Fruit fly (Drosophila melanogaster): ENCODE results near the gene CG45486.
"Not testable (repeated sequence)": the region's sequence is repeated elsewhere in the genome, so short reads cannot be mapped to it uniquely, and the experiment has no call there.

The CG45486 gene

DNA sequence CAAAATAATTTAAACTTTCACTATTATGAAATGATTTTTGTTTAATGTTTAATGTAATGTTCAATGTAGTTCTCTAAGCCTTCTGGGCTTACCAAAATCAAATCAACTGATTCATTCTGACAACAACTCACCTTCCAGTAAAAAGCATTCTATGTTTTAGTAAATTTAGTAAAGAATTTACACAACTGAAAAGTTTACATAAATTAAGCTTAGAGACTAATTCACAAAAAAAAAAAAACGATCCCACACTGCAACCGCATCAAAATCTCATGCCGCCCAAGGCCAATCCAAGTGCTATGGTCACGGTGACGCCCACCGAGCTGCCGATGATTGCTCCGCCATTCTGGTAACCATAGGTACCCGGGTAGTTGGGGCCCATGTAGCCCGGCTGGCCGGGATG, 5.3 kb upstream of the CG45486 start, which contains the start of gene CG45487:
CG45487 (minus strand) TSS at position 101 of the 400 bp plus-strand sequence.
- TF ChIP-seq CG15710 (tag; optimal IDR thresholded peaks at IDR 0.05); CG12605 (GFP tag; IDR thresholded peaks at IDR 0.05); fd96Ca (GFP tag; IDR thresholded peaks at IDR 0.05): not testable (repeated sequence)

DNA sequence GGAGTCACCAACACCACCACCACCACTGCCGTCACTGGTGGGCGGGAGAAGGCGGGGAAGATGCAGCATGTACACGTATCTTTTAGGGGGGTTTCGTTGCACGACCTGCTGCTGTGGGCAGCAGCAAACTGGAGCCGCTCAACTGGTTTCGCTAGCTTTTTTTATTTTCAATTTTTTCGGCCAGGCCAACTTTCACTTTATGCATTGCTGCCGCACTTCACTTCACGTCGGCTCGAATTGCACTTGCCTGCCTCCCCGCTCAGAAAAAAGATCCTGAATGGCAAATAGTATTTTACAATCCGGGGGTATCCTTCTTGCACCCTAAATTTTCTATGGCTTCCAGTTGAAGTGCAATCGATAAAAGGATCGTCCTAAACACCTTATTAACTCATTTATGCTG, 9.9 kb downstream of the CG45486 start:
- no peak for TF ChIP-seq CG32121 (GFP tag; IDR thresholded peaks at IDR 0.05)
- no peak for TF ChIP-seq CG14655 (GFP tag; optimal IDR thresholded peaks at IDR 0.05)
- TF ChIP-seq Pif1A (GFP tag; optimal IDR thresholded peaks at IDR 0.05), result no peak
- TF ChIP-seq D1 (tag; optimal IDR thresholded peaks at IDR 0.05), result no peak
- TF ChIP-seq rn (GFP tag; IDR thresholded peaks at IDR 0.05), result no peak
- no peak for TF ChIP-seq CG9948 (tag; optimal IDR thresholded peaks at IDR 0.05)
- TF ChIP-seq CG4496 (GFP tag; IDR thresholded peaks at IDR 0.05), result no peak
- no peak for TF ChIP-seq Ets98B (GFP tag; IDR thresholded peaks at IDR 0.05)
- TF ChIP-seq CG17806 (tag; optimal IDR thresholded peaks at IDR 0.05), result no peak
- TF ChIP-seq CG12605 (GFP tag; IDR thresholded peaks at IDR 0.05), result no peak
- TF ChIP-seq EcR (GFP tag; optimal IDR thresholded peaks at IDR 0.05), result no peak

DNA sequence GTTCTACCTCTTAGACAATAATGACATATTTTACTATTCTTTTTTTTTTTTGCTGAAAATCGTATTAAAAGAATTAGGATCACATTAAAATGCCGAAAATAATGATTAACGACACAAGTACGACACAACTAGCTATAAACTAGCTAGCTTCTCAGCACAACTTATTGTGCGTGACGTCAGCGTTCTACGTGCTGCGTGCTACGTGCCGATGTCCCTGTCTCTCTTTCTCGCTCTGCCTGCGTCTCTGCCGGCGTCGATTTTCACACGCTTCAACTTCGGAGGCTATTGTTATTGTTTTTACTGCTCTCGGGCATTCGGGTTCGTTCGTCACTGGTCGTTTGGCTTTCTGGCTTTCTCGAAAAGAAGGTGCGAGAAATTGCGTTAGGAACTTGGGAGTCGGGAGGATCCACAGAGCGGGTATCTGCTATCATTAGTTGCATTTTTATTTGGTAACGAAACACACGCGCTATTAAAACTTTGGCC, 11.9 kb downstream of the CG45486 start:
- TF ChIP-seq CG34367 (tag; optimal IDR thresholded peaks at IDR 0.05) (no peak), EcR (GFP tag; optimal IDR thresholded peaks at IDR 0.05) (peak; percentile 2)

DNA sequence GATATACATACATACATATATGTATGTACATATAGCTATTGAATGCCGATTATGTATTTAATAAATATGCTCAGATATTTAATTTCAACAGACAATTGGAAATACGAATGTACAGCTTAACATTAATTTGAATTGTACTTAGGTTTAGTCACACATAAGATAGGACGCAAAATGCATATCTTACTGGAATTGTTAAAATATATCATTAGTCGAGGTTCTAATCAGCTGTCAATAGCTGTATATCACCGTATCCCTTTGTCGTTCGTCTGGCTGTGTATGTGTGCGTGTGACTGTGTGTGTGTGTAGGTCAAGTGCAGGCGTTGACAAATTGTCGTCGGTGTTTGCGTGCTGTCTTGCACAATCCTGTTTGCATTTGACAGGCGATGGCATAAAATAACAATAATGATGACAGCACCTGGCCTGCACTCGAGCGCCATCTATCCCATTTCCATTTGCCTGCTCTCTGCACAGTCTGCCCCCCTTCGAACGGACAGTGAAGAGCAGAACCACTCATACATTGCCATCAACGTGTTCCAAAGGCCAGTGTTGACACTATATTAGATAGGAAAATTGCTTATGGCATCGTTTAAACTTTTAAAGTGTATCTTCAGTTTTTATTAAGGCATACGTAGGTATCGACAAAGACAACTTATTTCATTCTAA, 12.5 kb downstream of the CG45486 start:
- TF ChIP-seq CG17806 (tag; optimal IDR thresholded peaks at IDR 0.05) (peak; percentile 30), CG14655 (GFP tag; optimal IDR thresholded peaks at IDR 0.05) (no peak)

- no peak for TF ChIP-seq fd96Ca (GFP tag; IDR thresholded peaks at IDR 0.05)
- TF ChIP-seq CG34367 (tag; optimal IDR thresholded peaks at IDR 0.05), result no peak
- TF ChIP-seq CG32121 (GFP tag; IDR thresholded peaks at IDR 0.05), result no peak
- no peak for TF ChIP-seq CG12605 (GFP tag; IDR thresholded peaks at IDR 0.05)
- TF ChIP-seq CG14655 (GFP tag; optimal IDR thresholded peaks at IDR 0.05), result no peak
- no peak for TF ChIP-seq EcR (GFP tag; optimal IDR thresholded peaks at IDR 0.05)
- no peak for TF ChIP-seq CG10348 (GFP tag; IDR thresholded peaks at IDR 0.05)
- TF ChIP-seq rn (GFP tag; IDR thresholded peaks at IDR 0.05), result no peak
- TF ChIP-seq CG8159 (tag; optimal IDR thresholded peaks at IDR 0.05), result no peak
Observed at dm6 chrX:19892070-19892469, 17.8 kb downstream of the CG45486 start.

DNA sequence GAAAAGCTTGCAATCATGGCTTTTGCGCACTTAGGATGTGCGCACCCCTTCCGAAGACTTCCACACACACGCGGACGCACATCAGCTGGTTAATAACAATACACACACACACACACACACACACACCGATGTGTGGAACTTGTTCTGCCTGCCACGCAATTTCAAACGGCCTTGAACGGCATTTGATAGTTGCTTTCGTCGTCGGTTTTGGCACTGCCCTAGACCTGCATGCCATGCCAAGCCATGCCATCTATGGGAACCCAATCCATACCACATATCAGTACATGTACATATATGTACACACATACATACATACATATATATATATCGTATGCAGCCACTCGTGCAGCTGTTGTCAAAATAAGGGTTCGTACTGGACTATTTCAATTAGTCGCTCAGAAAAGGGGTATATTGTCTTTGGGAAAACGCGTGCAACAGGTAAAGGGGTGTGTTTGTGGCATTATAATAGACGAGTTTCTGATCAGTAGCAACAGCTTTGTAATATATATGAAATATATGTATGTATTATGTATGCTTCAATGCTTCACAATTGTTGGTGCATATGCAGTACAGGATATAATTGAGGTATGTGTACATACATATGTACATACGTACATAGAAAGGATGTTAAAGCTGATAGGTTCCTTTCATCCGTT, 19.8 kb downstream of the CG45486 start, which contains the start of gene amn:
amn (minus strand) TSS at position 51 of the 656 bp plus-strand sequence.
- TF ChIP-seq CG10348 (GFP tag; IDR thresholded peaks at IDR 0.05) (no peak), CG8159 (tag; optimal IDR thresholded peaks at IDR 0.05) (no peak), CG14655 (GFP tag; optimal IDR thresholded peaks at IDR 0.05) (no peak), CG9948 (tag; optimal IDR thresholded peaks at IDR 0.05) (no peak), CG32121 (GFP tag; IDR thresholded peaks at IDR 0.05) (no peak), gl (tag; optimal IDR thresholded peaks at IDR 0.05) (no peak), Snoo (tag; optimal IDR thresholded peaks at IDR 0.05) (no peak), D1 (tag; optimal IDR thresholded peaks at IDR 0.05) (no peak), CG13204 (GFP tag; optimal IDR thresholded peaks at IDR 0.05) (no peak), fd96Ca (GFP tag; IDR thresholded peaks at IDR 0.05) (no peak)

dm6 chrX:19889128-19889756, 20.7 kb downstream of the CG45486 start:
- TF ChIP-seq CG4496 (GFP tag; IDR thresholded peaks at IDR 0.05) (peak; percentile 30; the same call in 1 of the 3 replicates), CG8159 (tag; optimal IDR thresholded peaks at IDR 0.05) (peak; percentile 74), rn (GFP tag; IDR thresholded peaks at IDR 0.05) (no peak), CG10348 (GFP tag; IDR thresholded peaks at IDR 0.05) (no peak), CG32121 (GFP tag; IDR thresholded peaks at IDR 0.05) (0 out of 2 replicates have a peak, but pooled peaks have one; percentile 28), D1 (tag; optimal IDR thresholded peaks at IDR 0.05) (no peak), fd96Ca (GFP tag; IDR thresholded peaks at IDR 0.05) (peak; percentile 60; the same call in 2 of the 3 replicates), Snoo (tag; optimal IDR thresholded peaks at IDR 0.05) (peak; percentile 70), CG12605 (GFP tag; IDR thresholded peaks at IDR 0.05) (no peak), Ets98B (GFP tag; IDR thresholded peaks at IDR 0.05) (peak; percentile 39; the same call in 1 of the 2 replicates), CG13204 (GFP tag; optimal IDR thresholded peaks at IDR 0.05) (peak; percentile 23), gl (tag; optimal IDR thresholded peaks at IDR 0.05) (peak; percentile 58), Pif1B (GFP tag; optimal IDR thresholded peaks at IDR 0.05) (peak; percentile 40), CG14655 (GFP tag; optimal IDR thresholded peaks at IDR 0.05) (peak; percentile 45), CG15710 (tag; optimal IDR thresholded peaks at IDR 0.05) (peak; percentile 76), CG9948 (tag; optimal IDR thresholded peaks at IDR 0.05) (peak; percentile 73), CG34367 (tag; optimal IDR thresholded peaks at IDR 0.05) (peak; percentile 55), CG17806 (tag; optimal IDR thresholded peaks at IDR 0.05) (peak; percentile 61), CG8301 (tag; optimal IDR thresholded peaks at IDR 0.05) (peak; percentile 31), Pif1A (GFP tag; optimal IDR thresholded peaks at IDR 0.05) (peak; percentile 73), EcR (GFP tag; optimal IDR thresholded peaks at IDR 0.05) (no peak)

Data from whole organism, pupa.